Worm (Caenorhabditis elegans) whole organism, L3 larva: ENCODE results near the gene arrd-14.

ENCODE experiments used
- ZK546.5 ChIP-seq: sonication (generic microtip); optimal IDR thresholded peaks from 2 replicates; lab custom pipeline; 2017; ENCODE audit warnings: missing biosample characterization, missing genetic modification characterization
- ceh-16 ChIP-seq: sonication (generic microtip); optimal IDR thresholded peaks from 2 replicates; lab custom pipeline; 2017; ENCODE audit warnings: missing biosample characterization, missing genetic modification characterization
- ceh-9 ChIP-seq: sonication (generic microtip); optimal IDR thresholded peaks from 2 replicates; lab custom pipeline; 2018; ENCODE audit warnings: missing biosample characterization, missing genetic modification characterization
- egl-27 ChIP-seq: sonication (generic microtip); optimal IDR thresholded peaks from 4 replicates; lab custom pipeline; 2017; ENCODE audit warnings: missing biosample characterization, missing genetic modification reagents, missing genetic modification characterization
- elt-1 ChIP-seq: fragments of 150-350 bp; optimal IDR thresholded peaks from 2 replicates; lab custom pipeline; 2014; ENCODE audit warnings: missing biosample characterization, missing genetic modification characterization
- lin-39 ChIP-seq: fragments of 150-350 bp; optimal IDR thresholded peaks from 2 replicates; lab custom pipeline; 2018; ENCODE audit warnings: missing biosample characterization, missing genetic modification reagents, missing genetic modification characterization
- lsy-12 ChIP-seq: sonication (generic microtip); optimal IDR thresholded peaks from 2 replicates; lab custom pipeline; 2016; ENCODE audit warnings: mild to moderate bottlenecking, missing genetic modification characterization, missing compliant biosample characterization
- mdl-1 ChIP-seq: fragments of 150-350 bp; optimal IDR thresholded peaks from 2 replicates; lab custom pipeline; 2014; ENCODE audit warnings: missing biosample characterization, missing genetic modification characterization
- nhr-23 ChIP-seq: fragments of 150-350 bp; optimal IDR thresholded peaks from 2 replicates; lab custom pipeline; 2014; ENCODE audit warnings: missing biosample characterization, missing genetic modification reagents, missing genetic modification characterization
- nhr-77 ChIP-seq: fragments of 150-350 bp; optimal IDR thresholded peaks from 2 replicates; lab custom pipeline; 2014; ENCODE audit warnings: missing biosample characterization, missing genetic modification characterization
- unc-39 ChIP-seq: sonication (generic microtip); optimal IDR thresholded peaks from 4 replicates; lab custom pipeline; 2017; ENCODE audit warnings: missing biosample characterization, missing genetic modification characterization
- unc-62 ChIP-seq: fragments of 150-350 bp; sonication (generic microtip); optimal IDR thresholded peaks from 4 replicates; lab custom pipeline; 2014; ENCODE audit warnings: missing biosample characterization, missing genetic modification reagents, missing genetic modification characterization

- TF ChIP-seq unc-39: no peak
- no peak for TF ChIP-seq elt-1 (tag; lab: Kevin White, UChicago)
- TF ChIP-seq egl-27: no peak
- no peak for TF ChIP-seq nhr-77 (tag; lab: Kevin White, UChicago)
- no peak for TF ChIP-seq lin-39 (tag; lab: Kevin White, UChicago)
- no peak for TF ChIP-seq mdl-1 (tag; lab: Kevin White, UChicago)
- no peak for TF ChIP-seq nhr-23 (tag; lab: Kevin White, UChicago)
- no peak for TF ChIP-seq ZK546.5 (tag; lab: Kevin White, UChicago)
- no peak for TF ChIP-seq unc-62 (GFP tag; lab: Kevin White, UChicago)
- no peak for TF ChIP-seq ceh-16 (tag; lab: Kevin White, UChicago)
- TF ChIP-seq ceh-9: no peak
- TF ChIP-seq lsy-12: no peak
These were observed 10.9 kb downstream of the arrd-14 start, which contains the start of gene arrd-11 for ce11 chrII:13763009-13763468.
